Worm (Caenorhabditis elegans) whole organism, early embryonic: ENCODE data around the gene mars-1.

Source experiments
- B0310.2 ChIP-seq: sonication (generic microtip); optimal IDR thresholded peaks from 2 replicates; lab custom pipeline; 2016; ENCODE audit warnings: mild to moderate bottlenecking, missing genetic modification characterization, missing compliant biosample characterization
- F13C5.2 ChIP-seq: sonication (generic microtip); optimal IDR thresholded peaks from 2 replicates; lab custom pipeline; 2017; ENCODE audit warnings: mild to moderate bottlenecking, missing genetic modification characterization, inconsistent platforms, missing compliant biosample characterization
- aly-1 ChIP-seq: sonication (generic microtip); optimal IDR thresholded peaks from 2 replicates; lab custom pipeline; 2016; ENCODE audit warnings: missing genetic modification characterization, missing compliant biosample characterization
- ama-1 ChIP-seq: fragments of 150-350 bp; optimal IDR thresholded peaks from 2 replicates; lab custom pipeline; 2014
- ceh-13 ChIP-seq: fragments of 200-800 bp; sonication (Bioruptor generic); optimal IDR thresholded peaks from 2 replicates; lab custom pipeline; 2018; ENCODE audit warnings: mild to moderate bottlenecking, missing genetic modification characterization, missing compliant biosample characterization
- ceh-36 ChIP-seq: sonication (generic microtip); optimal IDR thresholded peaks from 2 replicates; lab custom pipeline; 2016; ENCODE audit warnings: missing genetic modification characterization, inconsistent platforms, missing compliant biosample characterization
- ets-7 ChIP-seq: sonication (generic microtip); optimal IDR thresholded peaks from 2 replicates; lab custom pipeline; 2016; ENCODE audit warnings: missing genotype, missing genetic modification characterization, missing compliant biosample characterization
- flt-1 ChIP-seq: fragments of 200-800 bp; sonication (Bioruptor generic); IDR thresholded peaks from 2 replicates; pipeline ENCODE4 v1.3.6; 2022; ENCODE audit warnings: missing genetic modification characterization, missing compliant biosample characterization
- hmbx-1 ChIP-seq: sonication (generic microtip); optimal IDR thresholded peaks from 2 replicates; lab custom pipeline; 2016; ENCODE audit warnings: mild to moderate bottlenecking, missing genetic modification characterization, missing compliant biosample characterization
- hmg-4 ChIP-seq: fragments of 200-800 bp; sonication (Bioruptor generic); optimal IDR thresholded peaks from 2 replicates; lab custom pipeline; 2018; ENCODE audit warnings: mild to moderate bottlenecking, missing genetic modification characterization, missing compliant biosample characterization
- hnd-1 ChIP-seq: sonication (generic microtip); optimal IDR thresholded peaks from 2 replicates; lab custom pipeline; 2016; ENCODE audit warnings: missing genetic modification characterization, missing compliant biosample characterization
- pes-1 ChIP-seq: fragments of 200-800 bp; sonication (Bioruptor generic); IDR thresholded peaks from 2 replicates; pipeline ENCODE4 v1.3.6; 2022; ENCODE audit warnings: missing genetic modification reagents, missing genetic modification characterization, missing compliant biosample characterization
- scrt-1 ChIP-seq: fragments of 200-800 bp; sonication (Bioruptor generic); IDR thresholded peaks from 2 replicates; pipeline ENCODE4 v1.3.6; 2022; ENCODE audit warnings: missing genetic modification characterization, missing compliant biosample characterization
- sea-1 ChIP-seq: fragments of 200-800 bp; sonication (Bioruptor generic); conservative IDR thresholded peaks from 2 replicates; pipeline ENCODE4 v1.3.6; 2022; ENCODE audit warnings: missing genetic modification characterization, missing compliant biosample characterization
- tbx-11 ChIP-seq: fragments of 200-800 bp; sonication (Bioruptor generic); IDR thresholded peaks from 2 replicates; pipeline ENCODE4 v1.3.6; 2022; ENCODE audit warnings: missing genetic modification characterization, missing compliant biosample characterization
- tbx-37 ChIP-seq: fragments of 200-800 bp; sonication (Bioruptor generic); conservative IDR thresholded peaks from 2 replicates; pipeline ENCODE4 v1.3.6; 2022; ENCODE audit warnings: missing genetic modification reagents, missing genetic modification characterization, missing compliant biosample characterization
- tra-4 ChIP-seq: sonication (generic microtip); optimal IDR thresholded peaks from 2 replicates; lab custom pipeline; 2017; ENCODE audit warnings: missing genetic modification characterization, missing compliant biosample characterization

mars-1 gene

DNA sequence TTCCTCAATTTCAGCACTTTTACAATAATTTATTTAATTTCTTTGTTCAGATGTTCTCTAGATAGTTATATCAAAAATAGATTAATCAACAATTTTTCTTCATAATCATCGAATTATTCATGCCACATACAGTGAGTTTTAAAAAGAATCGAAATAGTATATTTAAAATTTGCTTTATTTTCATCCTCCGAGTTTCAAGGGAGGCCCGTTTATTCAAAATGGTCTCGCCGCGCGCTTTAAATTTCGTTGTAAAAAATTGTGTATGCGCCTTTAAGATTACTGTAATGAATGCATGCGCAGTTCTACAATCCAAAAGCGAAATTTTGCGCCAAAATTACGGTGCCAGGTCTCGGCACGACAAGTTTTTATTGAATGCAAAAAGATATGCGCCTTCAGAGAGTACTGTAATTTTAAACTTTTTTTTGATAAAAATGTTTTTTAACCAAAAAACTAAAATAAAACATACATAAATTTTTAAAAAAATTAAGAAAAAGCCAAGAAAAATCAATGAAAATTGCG, 24.6 kb upstream of the mars-1 start, which contains the start of gene ZK792.1:
ZK792.1 (plus strand) TSS at position 51 of the 519 bp plus-strand sequence.
- no peak for TF ChIP-seq pes-1
- TF ChIP-seq hmbx-1 (tag; lab: Kevin White, UChicago), result no peak
- TF ChIP-seq tra-4, result no peak
- TF ChIP-seq ama-1 (lab: Kevin White, UChicago), result no peak
- no peak for TF ChIP-seq B0310.2 (tag; lab: Kevin White, UChicago)

DNA sequence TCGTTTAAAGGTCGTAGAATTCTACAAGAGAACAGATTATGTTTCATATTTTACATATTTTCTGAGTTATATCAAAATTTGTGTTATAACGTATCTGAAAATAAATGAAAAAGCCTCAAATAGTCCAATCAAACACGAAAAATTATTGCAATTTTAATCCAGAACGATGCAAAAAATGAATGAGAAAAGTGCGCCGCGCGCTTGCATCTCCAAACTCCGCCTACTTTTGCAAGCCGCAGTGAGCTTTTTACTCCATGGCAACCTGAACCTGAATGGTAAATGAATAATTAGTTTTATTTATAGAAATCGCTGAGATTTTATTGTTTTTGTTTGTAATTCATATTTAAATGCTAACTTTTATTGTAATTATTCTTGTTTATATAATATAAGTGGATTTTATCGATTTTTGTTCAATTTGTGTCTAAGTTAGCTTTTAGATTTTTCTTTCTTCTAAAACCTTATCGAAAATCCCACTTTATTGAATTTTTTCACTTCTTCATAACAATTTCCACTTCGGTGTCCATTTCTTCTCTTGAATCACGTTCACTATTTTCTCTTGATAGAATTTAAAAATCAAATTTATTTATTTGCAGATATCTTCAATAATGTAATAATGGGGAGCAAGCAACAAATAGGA, 21.0 kb upstream of the mars-1 start, which contains the start of gene ZK809.5:
ZK809.5 (plus strand) TSS at position 587 of the 637 bp plus-strand sequence.
- no peak for TF ChIP-seq hmbx-1 (tag; lab: Kevin White, UChicago)
- no peak for TF ChIP-seq tra-4
- TF ChIP-seq scrt-1 (GFP tag; lab: Robert Waterston, UW), result no peak
- no peak for TF ChIP-seq tbx-11 (GFP tag; lab: Robert Waterston, UW)
- no peak for TF ChIP-seq aly-1 (tag; lab: Kevin White, UChicago)
- TF ChIP-seq ets-7 (tag; lab: Kevin White, UChicago), result no peak
- no peak for TF ChIP-seq tbx-37 (GFP tag; lab: Robert Waterston, UW)
- no peak for TF ChIP-seq B0310.2 (tag; lab: Kevin White, UChicago)
- no peak for TF ChIP-seq hmg-4 (GFP tag; lab: Kevin White, UChicago)
- TF ChIP-seq pes-1, result no peak
- no peak for TF ChIP-seq ama-1 (lab: Kevin White, UChicago)
- TF ChIP-seq sea-1 (GFP tag; lab: Robert Waterston, UW), result no peak
- no peak for TF ChIP-seq hnd-1 (tag; lab: Kevin White, UChicago)
- no peak for TF ChIP-seq flt-1 (GFP tag; lab: Robert Waterston, UW)
- TF ChIP-seq ceh-13 (GFP tag; lab: Kevin White, UChicago), result no peak
- TF ChIP-seq F13C5.2 (tag; lab: Kevin White, UChicago), result no peak

DNA sequence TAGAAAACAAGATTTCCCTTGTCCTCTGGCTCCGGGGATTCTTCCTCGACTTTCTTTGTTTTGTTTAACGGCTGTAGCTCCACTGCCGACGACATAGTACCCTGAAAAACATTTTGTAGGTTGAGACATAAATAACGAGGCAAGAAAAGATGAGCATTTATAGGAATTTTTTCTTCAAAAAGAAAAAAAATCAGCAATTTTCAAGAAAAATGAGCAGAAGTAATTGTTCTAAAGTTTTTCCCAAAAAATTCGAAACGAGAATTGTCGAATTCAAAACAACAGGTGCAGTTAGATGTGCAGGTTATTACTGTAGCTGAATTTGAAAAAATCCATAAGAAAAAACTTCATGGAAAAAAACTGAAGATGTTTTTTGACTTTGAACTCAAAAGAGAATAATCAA, 20.1 kb upstream of the mars-1 start, which contains the start of gene ent-1:
ent-1 (minus strand) TSS at position 101 of the 400 bp plus-strand sequence.
- TF ChIP-seq ama-1 (lab: Kevin White, UChicago), result no peak
- no peak for TF ChIP-seq hnd-1 (tag; lab: Kevin White, UChicago)
- no peak for TF ChIP-seq hmbx-1 (tag; lab: Kevin White, UChicago)
- no peak for TF ChIP-seq ets-7 (tag; lab: Kevin White, UChicago)
- no peak for TF ChIP-seq B0310.2 (tag; lab: Kevin White, UChicago)
- no peak for TF ChIP-seq hmg-4 (GFP tag; lab: Kevin White, UChicago)
- no peak for TF ChIP-seq tra-4
- TF ChIP-seq ceh-36 (tag; lab: Kevin White, UChicago), result no peak
- TF ChIP-seq sea-1 (GFP tag; lab: Robert Waterston, UW), result no peak
- TF ChIP-seq ceh-13 (GFP tag; lab: Kevin White, UChicago), result no peak
- no peak for TF ChIP-seq tbx-11 (GFP tag; lab: Robert Waterston, UW)
- no peak for TF ChIP-seq pes-1
- no peak for TF ChIP-seq aly-1 (tag; lab: Kevin White, UChicago)

DNA sequence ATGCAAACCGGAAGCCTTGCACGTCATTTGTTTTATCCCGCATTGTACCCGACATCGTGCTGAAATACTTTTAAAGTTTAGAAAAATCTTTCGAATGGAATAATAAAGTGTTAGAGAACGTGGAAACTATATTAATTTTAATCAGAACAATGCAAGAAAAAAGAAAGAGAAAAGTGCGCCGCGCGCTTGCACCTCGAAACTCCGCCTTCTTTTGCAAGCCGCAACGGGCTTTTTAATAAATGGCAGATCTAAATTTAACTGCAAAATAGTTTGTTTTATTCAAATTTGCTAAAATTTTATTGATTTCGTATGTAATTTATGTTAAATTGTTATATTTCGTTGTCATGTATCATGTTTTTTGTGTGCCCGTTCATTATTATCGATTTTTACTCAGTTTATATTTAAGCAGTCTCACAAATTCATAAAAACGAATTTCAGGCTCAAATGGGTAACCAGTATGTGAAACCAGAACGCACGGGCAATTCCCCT, 16.7 kb upstream of the mars-1 start, which contains the start of the genes acl-3 and ndub-6:
acl-3 (minus strand) TSS at position 59 of the 489 bp plus-strand sequence.
ndub-6 (plus strand) TSS at position 439 of the 489 bp plus-strand sequence.
- TF ChIP-seq hmbx-1 (tag; lab: Kevin White, UChicago), result no peak
- TF ChIP-seq ceh-13 (GFP tag; lab: Kevin White, UChicago), result no peak
- TF ChIP-seq scrt-1 (GFP tag; lab: Robert Waterston, UW), result no peak
- no peak for TF ChIP-seq aly-1 (tag; lab: Kevin White, UChicago)
- TF ChIP-seq tbx-11 (GFP tag; lab: Robert Waterston, UW), result no peak
- TF ChIP-seq flt-1 (GFP tag; lab: Robert Waterston, UW), result no peak
- TF ChIP-seq F13C5.2 (tag; lab: Kevin White, UChicago), result no peak
- no peak for TF ChIP-seq ceh-36 (tag; lab: Kevin White, UChicago)
- TF ChIP-seq ama-1 (lab: Kevin White, UChicago), result no peak
- TF ChIP-seq sea-1 (GFP tag; lab: Robert Waterston, UW), result no peak
- no peak for TF ChIP-seq ets-7 (tag; lab: Kevin White, UChicago)
- no peak for TF ChIP-seq hnd-1 (tag; lab: Kevin White, UChicago)
- no peak for TF ChIP-seq B0310.2 (tag; lab: Kevin White, UChicago)

DNA sequence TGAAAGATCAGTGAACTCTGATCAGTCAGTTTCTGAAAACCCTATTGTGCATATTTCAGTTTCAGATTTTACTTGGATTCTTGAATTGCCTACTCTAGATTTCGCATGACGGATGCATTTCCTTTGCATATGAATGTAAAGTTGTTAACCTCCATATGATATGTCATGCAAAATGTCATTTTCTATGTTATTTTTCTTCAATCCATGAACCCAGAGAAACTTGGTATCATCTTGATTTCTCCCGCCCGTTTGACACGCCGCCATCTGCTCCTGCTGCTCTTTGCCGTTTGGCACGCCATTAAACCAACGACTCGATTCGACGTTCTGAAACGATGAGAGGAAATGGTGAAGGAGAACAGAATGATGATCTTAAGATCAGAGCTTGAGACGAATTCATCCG, 15.1 kb upstream of the mars-1 start:
- no peak for TF ChIP-seq tbx-37 (GFP tag; lab: Robert Waterston, UW)
- no peak for TF ChIP-seq aly-1 (tag; lab: Kevin White, UChicago)
- no peak for TF ChIP-seq sea-1 (GFP tag; lab: Robert Waterston, UW)
- TF ChIP-seq ets-7 (tag; lab: Kevin White, UChicago), result no peak

DNA sequence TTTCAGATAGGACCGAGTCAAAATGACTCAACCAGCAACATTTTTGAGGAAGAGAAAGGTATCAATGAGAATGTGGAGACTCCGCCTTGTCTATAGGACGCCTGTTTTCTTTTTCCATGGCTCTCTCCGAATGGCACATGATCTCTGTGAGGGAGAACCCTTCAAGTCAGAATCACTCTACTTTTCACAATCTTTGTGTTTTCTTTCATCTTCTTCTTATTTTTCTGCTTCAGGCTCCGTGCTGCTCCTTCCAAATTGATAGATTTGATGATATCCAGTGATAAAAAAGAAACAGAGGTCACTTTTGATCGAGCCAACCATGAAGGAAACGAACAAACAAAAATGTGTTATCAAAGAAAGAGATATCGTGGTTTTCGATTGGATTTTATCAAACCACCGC, 13.7 kb upstream of the mars-1 start, which contains the start of gene ZK809.8:
ZK809.8 (minus strand) TSS at position 34 of the 400 bp plus-strand sequence.
- TF ChIP-seq hnd-1 (tag; lab: Kevin White, UChicago) (no peak), tbx-37 (GFP tag; lab: Robert Waterston, UW) (no peak), ceh-13 (GFP tag; lab: Kevin White, UChicago) (no peak), hmg-4 (GFP tag; lab: Kevin White, UChicago) (no peak), scrt-1 (GFP tag; lab: Robert Waterston, UW) (no peak), pes-1 (no peak), B0310.2 (tag; lab: Kevin White, UChicago) (no peak), tbx-11 (GFP tag; lab: Robert Waterston, UW) (no peak), tra-4 (no peak), ceh-36 (tag; lab: Kevin White, UChicago) (no peak), ama-1 (lab: Kevin White, UChicago) (no peak), ets-7 (tag; lab: Kevin White, UChicago) (no peak)
